Fruit fly (Drosophila melanogaster): ENCODE data around the gene CG6834.

dm6 chr3R:11673955-11674663 lies 13.8 kb downstream of the CG6834 start, which contains the start of gene CG14715:
- TF ChIP-seq Dll (optimal IDR thresholded peaks at IDR 0.05) (no peak), pan (optimal IDR thresholded peaks at IDR 0.05) (no peak), CG8478 (optimal IDR thresholded peaks at IDR 0.05) (no peak)
